Worm (Caenorhabditis elegans) whole organism, young adult: ENCODE measurements around the gene pro-2.
A peak's percentile ranks its signal among the peaks of the same experiment; 100 is the strongest.

Source experiments
- B0261.1 ChIP-seq: sonication (generic microtip); optimal IDR thresholded peaks from 2 replicates; lab custom pipeline; 2016; ENCODE audit warnings: mild to moderate bottlenecking, missing genetic modification characterization, moderate library complexity, missing compliant biosample characterization
- C17E4.6 ChIP-seq: fragments of 200-800 bp; sonication (Bioruptor generic); IDR thresholded peaks from 2 replicates; pipeline ENCODE4 v1.3.6; 2022; ENCODE audit warnings: missing genetic modification reagents, missing genetic modification characterization, missing compliant biosample characterization
- D2030.7 ChIP-seq: fragments of 200-800 bp; sonication (Bioruptor generic); IDR thresholded peaks from 2 replicates; pipeline ENCODE4 v1.3.6; 2022; ENCODE audit warnings: missing genetic modification reagents, missing genetic modification characterization, missing compliant biosample characterization
- F37B4.10 ChIP-seq: fragments of 200-800 bp; sonication (Bioruptor generic); IDR thresholded peaks from 2 replicates; pipeline ENCODE4 v1.3.6; 2022; ENCODE audit warnings: missing genetic modification characterization, missing compliant biosample characterization
- F39B2.1 ChIP-seq: fragments of 200-800 bp; sonication (Bioruptor generic); IDR thresholded peaks from 2 replicates; pipeline ENCODE4 v1.3.6; 2022; ENCODE audit warnings: missing genetic modification reagents, missing genetic modification characterization, missing compliant biosample characterization
- F55B11.4 ChIP-seq: sonication (generic microtip); optimal IDR thresholded peaks from 2 replicates; lab custom pipeline; 2016; ENCODE audit warnings: missing compliant biosample characterization, missing genetic modification characterization, borderline replicate concordance; ENCODE audit not compliant: insufficient read depth
- T26A5.8 ChIP-seq: sonication (generic microtip); optimal IDR thresholded peaks from 2 replicates; lab custom pipeline; 2016; ENCODE audit warnings: missing genetic modification characterization, missing compliant biosample characterization
- Y53G8AR.9 ChIP-seq: fragments of 200-800 bp; sonication (Bioruptor generic); conservative IDR thresholded peaks from 2 replicates; pipeline ENCODE4 v1.3.6; 2022; ENCODE audit warnings: missing genetic modification reagents, missing genetic modification characterization, missing compliant biosample characterization
- akir-1 ChIP-seq: fragments of 200-800 bp; sonication (Bioruptor generic); optimal IDR thresholded peaks from 2 replicates; lab custom pipeline; 2018; ENCODE audit warnings: mild to moderate bottlenecking, missing genetic modification characterization, moderate library complexity, missing compliant biosample characterization
- aptf-2 ChIP-seq: fragments of 200-800 bp; sonication (Bioruptor generic); conservative IDR thresholded peaks from 2 replicates; pipeline ENCODE4 v1.3.6; 2022; ENCODE audit warnings: missing genetic modification reagents, missing genetic modification characterization, missing compliant biosample characterization
- attf-6 ChIP-seq: fragments of 200-800 bp; sonication (Bioruptor generic); IDR thresholded peaks from 2 replicates; pipeline ENCODE4 v1.3.6; 2022; ENCODE audit warnings: missing genetic modification reagents, missing genetic modification characterization, missing compliant biosample characterization
- ccch-3 ChIP-seq: fragments of 200-800 bp; sonication (Bioruptor generic); optimal IDR thresholded peaks from 2 replicates; lab custom pipeline; 2018; ENCODE audit warnings: mild to moderate bottlenecking, missing genetic modification characterization, missing compliant biosample characterization
- cebp-2 ChIP-seq: fragments of 200-800 bp; sonication (Bioruptor generic); IDR thresholded peaks from 2 replicates; pipeline ENCODE4 v1.3.6; 2022; ENCODE audit warnings: missing genetic modification characterization, missing compliant biosample characterization
- ceh-27 ChIP-seq: fragments of 200-800 bp; sonication (Bioruptor generic); optimal IDR thresholded peaks from 2 replicates; lab custom pipeline; 2018; ENCODE audit warnings: mild to moderate bottlenecking, missing genetic modification characterization, moderate library complexity, missing compliant biosample characterization
- chd-7 ChIP-seq: sonication (generic microtip); optimal IDR thresholded peaks from 2 replicates; lab custom pipeline; 2016; ENCODE audit warnings: mild to moderate bottlenecking, missing genetic modification characterization, moderate library complexity, missing compliant biosample characterization
- die-1 ChIP-seq: sonication (generic microtip); optimal IDR thresholded peaks from 2 replicates; lab custom pipeline; 2016; ENCODE audit warnings: missing genotype, mild to moderate bottlenecking, missing genetic modification characterization, missing compliant biosample characterization
- dox-1 ChIP-seq: fragments of 200-800 bp; sonication (Bioruptor generic); IDR thresholded peaks from 2 replicates; pipeline ENCODE4 v1.3.6; 2022; ENCODE audit warnings: missing genetic modification reagents, missing genetic modification characterization, missing compliant biosample characterization
- ekl-4 ChIP-seq: fragments of 200-800 bp; sonication (Bioruptor generic); IDR thresholded peaks from 2 replicates; pipeline ENCODE4 v1.3.6; 2022; ENCODE audit warnings: missing genetic modification reagents, missing genetic modification characterization, missing compliant biosample characterization
- hmg-1.2 ChIP-seq: fragments of 200-800 bp; sonication (Bioruptor generic); IDR thresholded peaks from 2 replicates; pipeline ENCODE4 v1.3.6; 2022; ENCODE audit warnings: missing genetic modification reagents, missing genetic modification characterization, missing compliant biosample characterization
- lag-1 ChIP-seq: fragments of 200-800 bp; sonication (Bioruptor generic); IDR thresholded peaks from 2 replicates; pipeline ENCODE4 v1.3.6; 2022; ENCODE audit warnings: missing genetic modification reagents, missing genetic modification characterization, missing compliant biosample characterization
- lin-26 ChIP-seq: fragments of 200-800 bp; sonication (Bioruptor generic); IDR thresholded peaks from 2 replicates; pipeline ENCODE4 v1.3.6; 2022; ENCODE audit warnings: missing genetic modification reagents, missing genetic modification characterization, missing compliant biosample characterization
- lin-35 ChIP-seq, 3 experiments: fragments of 150-350 bp in 2 of 3; sonication (generic microtip) in 1 of 3; optimal IDR thresholded peaks; 2 replicates each; lab custom pipeline; 2014 to 2018; ENCODE audit warnings: missing biosample characterization in 3 of 3, missing genetic modification characterization in 3 of 3, missing genetic modification reagents in 3 of 3
- lin-40 ChIP-seq: sonication (generic microtip); optimal IDR thresholded peaks from 2 replicates; lab custom pipeline; 2016; ENCODE audit warnings: missing genetic modification characterization, mild to moderate bottlenecking, missing compliant biosample characterization, missing genotype, missing genetic modification reagents
- lin-54 ChIP-seq: fragments of 200-800 bp; sonication (Bioruptor generic); optimal IDR thresholded peaks from 2 replicates; lab custom pipeline; 2018; ENCODE audit warnings: mild to moderate bottlenecking, missing genetic modification characterization, missing compliant biosample characterization
- madf-10 ChIP-seq: sonication (generic microtip); optimal IDR thresholded peaks from 2 replicates; lab custom pipeline; 2016; ENCODE audit warnings: mild to moderate bottlenecking, missing genetic modification characterization, missing compliant biosample characterization
- madf-6 ChIP-seq: fragments of 200-800 bp; sonication (Bioruptor generic); IDR thresholded peaks from 2 replicates; pipeline ENCODE4 v1.3.6; 2022; ENCODE audit warnings: missing genetic modification reagents, missing genetic modification characterization, missing compliant biosample characterization
- mcd-1 ChIP-seq: fragments of 200-800 bp; sonication (Bioruptor generic); IDR thresholded peaks from 2 replicates; pipeline ENCODE4 v1.3.6; 2022; ENCODE audit warnings: missing genetic modification reagents, missing genetic modification characterization, missing compliant biosample characterization
- nfyb-1 ChIP-seq: fragments of 200-800 bp; sonication (Bioruptor generic); IDR thresholded peaks from 2 replicates; pipeline ENCODE4 v1.3.6; 2022; ENCODE audit warnings: missing genetic modification reagents, missing genetic modification characterization, missing compliant biosample characterization
- nhr-120 ChIP-seq: fragments of 200-800 bp; sonication (Bioruptor generic); IDR thresholded peaks from 2 replicates; pipeline ENCODE4 v1.3.6; 2022; ENCODE audit warnings: missing genetic modification characterization, missing compliant biosample characterization
- nhr-80 ChIP-seq: sonication (generic microtip); optimal IDR thresholded peaks from 2 replicates; lab custom pipeline; 2016; ENCODE audit warnings: missing genetic modification characterization, missing compliant biosample characterization
- nhr-90 ChIP-seq: sonication (generic microtip); optimal IDR thresholded peaks from 2 replicates; lab custom pipeline; 2016; ENCODE audit warnings: missing genotype, mild to moderate bottlenecking, missing genetic modification characterization, missing compliant biosample characterization
- pbrm-1 ChIP-seq: fragments of 200-800 bp; sonication (Bioruptor generic); IDR thresholded peaks from 2 replicates; pipeline ENCODE4 v1.3.6; 2022; ENCODE audit warnings: missing genetic modification reagents, missing genetic modification characterization, missing compliant biosample characterization
- rpc-1 ChIP-seq, 2 experiments: fragments of 150-350 bp in 1 of 2; sonication (generic microtip) in 1 of 2; optimal IDR thresholded peaks; 2 replicates each; lab custom pipeline; 2014 to 2018; ENCODE audit warnings: missing biosample characterization in 1 of 2, missing genetic modification characterization in 1 of 2, missing genetic modification reagents in 1 of 2, missing genotype in 1 of 2
- snpc-1.1 ChIP-seq: sonication (generic microtip); optimal IDR thresholded peaks from 2 replicates; lab custom pipeline; 2017; ENCODE audit warnings: missing genetic modification characterization, mild to moderate bottlenecking, missing compliant biosample characterization, antibody characterized with exemption, moderate library complexity, missing genotype, missing genetic modification reagents; ENCODE audit not compliant: insufficient read depth
- snpc-3.4 ChIP-seq: sonication (generic microtip); optimal IDR thresholded peaks from 2 replicates; lab custom pipeline; 2017; ENCODE audit warnings: missing genetic modification characterization, mild to moderate bottlenecking, missing compliant biosample characterization, antibody characterized with exemption, moderate library complexity, missing genotype, missing genetic modification reagents
- snpc-4 ChIP-seq, 5 experiments: fragments of 150-350 bp in 1 of 5; sonication (generic microtip) in 4 of 5; optimal IDR thresholded peaks; 2 replicates each; lab custom pipeline; 2014 to 2018; ENCODE audit warnings: missing genetic modification characterization in 5 of 5, missing biosample characterization in 3 of 5, antibody characterized with exemption in 2 of 5, mild to moderate bottlenecking in 2 of 5, missing compliant biosample characterization in 2 of 5, missing genotype in 2 of 5, moderate library complexity in 2 of 5, missing genetic modification reagents in 1 of 5
- sptf-2 ChIP-seq: fragments of 200-800 bp; sonication (Bioruptor generic); optimal IDR thresholded peaks from 2 replicates; lab custom pipeline; 2018; ENCODE audit warnings: mild to moderate bottlenecking, missing genetic modification characterization, missing compliant biosample characterization
- tbp1 ChIP-seq: fragments of 200-800 bp; sonication (Bioruptor generic); optimal IDR thresholded peaks from 2 replicates; lab custom pipeline; 2018; ENCODE audit warnings: mild to moderate bottlenecking, missing genetic modification characterization, missing compliant biosample characterization
- unc-130 ChIP-seq: sonication (generic microtip); optimal IDR thresholded peaks from 2 replicates; lab custom pipeline; 2016; ENCODE audit warnings: missing genetic modification reagents, missing genetic modification characterization, missing compliant biosample characterization
- ztf-25 ChIP-seq: fragments of 200-800 bp; sonication (Bioruptor generic); IDR thresholded peaks from 2 replicates; pipeline ENCODE4 v1.3.6; 2022; ENCODE audit warnings: missing genetic modification reagents, missing genetic modification characterization, missing compliant biosample characterization
- ztf-26 ChIP-seq: sonication (generic microtip); optimal IDR thresholded peaks from 2 replicates; lab custom pipeline; 2017; ENCODE audit warnings: missing genetic modification characterization, missing compliant biosample characterization
- ztf-28 ChIP-seq: fragments of 200-800 bp; sonication (Bioruptor generic); IDR thresholded peaks from 2 replicates; pipeline ENCODE4 v1.3.6; 2022; ENCODE audit warnings: missing genetic modification reagents, missing genetic modification characterization, missing compliant biosample characterization

The pro-2 gene

DNA sequence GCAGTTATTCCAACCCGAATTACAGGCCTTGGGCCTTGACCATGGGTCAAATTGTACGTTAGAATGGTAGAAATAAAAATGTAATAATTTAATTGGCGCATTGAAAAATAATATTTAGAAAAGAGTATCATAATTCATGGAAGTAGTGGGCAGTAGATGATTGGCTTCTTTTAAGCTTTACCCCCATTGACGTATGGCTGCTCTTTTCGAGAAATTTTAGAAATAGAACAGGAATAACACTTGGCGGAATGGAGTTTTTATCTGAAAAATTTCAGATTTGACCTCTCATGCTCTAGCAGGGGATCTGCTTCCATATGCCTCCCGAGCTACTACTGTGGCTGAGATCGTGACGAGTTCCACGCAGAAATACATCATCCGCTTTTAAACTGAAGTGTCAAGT is 36.2 kb downstream of the pro-2 start, which contains the start of gene gcy-4:
TSS of gene gcy-4 (minus strand) at position 101 of the 400 bp plus-strand sequence.
- TF ChIP-seq F39B2.1 (GFP tag; lab: Robert Waterston, UW) (no peak), ceh-27 (GFP tag; lab: Kevin White, UChicago) (no peak), aptf-2 (no peak), pbrm-1 (GFP tag; lab: Robert Waterston, UW) (no peak), ccch-3 (GFP tag; lab: Kevin White, UChicago) (no peak), F55B11.4 (tag; lab: Kevin White, UChicago) (no peak), D2030.7 (GFP tag; lab: Robert Waterston, UW) (no peak), C17E4.6 (GFP tag; lab: Robert Waterston, UW) (no peak), nhr-90 (tag; lab: Kevin White, UChicago) (no peak), attf-6 (GFP tag; lab: Robert Waterston, UW) (no peak), cebp-2 (GFP tag; lab: Robert Waterston, UW) (no peak), lag-1 (no peak), chd-7 (tag; lab: Kevin White, UChicago) (no peak), ekl-4 (GFP tag; lab: Robert Waterston, UW) (no peak), F37B4.10 (GFP tag; lab: Robert Waterston, UW) (no peak), lin-54 (no peak), Y53G8AR.9 (GFP tag; lab: Robert Waterston, UW) (no peak), nhr-120 (GFP tag; lab: Robert Waterston, UW) (no peak), akir-1 (GFP tag; lab: Kevin White, UChicago) (no peak)

DNA sequence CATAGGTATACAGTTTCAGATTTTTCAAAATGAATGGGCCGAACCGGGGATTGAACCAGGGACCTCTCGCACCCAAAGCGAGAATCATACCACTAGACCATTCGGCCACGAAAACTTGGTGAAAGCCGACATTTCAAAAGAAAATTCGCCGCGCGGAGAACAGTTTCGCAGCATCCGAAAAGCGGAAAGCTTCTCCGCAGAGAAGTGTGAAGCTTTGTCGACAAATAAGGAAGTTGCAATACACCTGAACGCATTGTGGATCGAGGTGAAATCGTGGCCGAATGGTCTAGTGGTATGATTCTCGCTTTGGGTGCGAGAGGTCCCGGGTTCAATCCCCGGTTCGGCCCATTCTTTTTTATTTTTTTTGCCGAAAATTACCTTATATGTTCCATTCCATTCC is 40.2 kb downstream of the pro-2 start:
- TF ChIP-seq hmg-1.2 (GFP tag; lab: Robert Waterston, UW) (peak; percentile 47), ztf-26 (tag; lab: Kevin White, UChicago) (peak; percentile 21), dox-1 (GFP tag; lab: Robert Waterston, UW) (0 out of 2 replicates have a peak, but pooled peaks have one; percentile 52), D2030.7 (GFP tag; lab: Robert Waterston, UW) (peak; percentile 57; the same call in 1 of the 2 replicates), rpc-1 (optimal IDR thresholded peaks at IDR 0.05; lab: Kevin White, UChicago) (peak; percentile 52), rpc-1 (tag; optimal IDR thresholded peaks at IDR 0.05; lab: Kevin White, UChicago) (peak; percentile 74), lin-26 (GFP tag; lab: Robert Waterston, UW) (peak; percentile 69; the same call in 1 of the 2 replicates), B0261.1 (peak; percentile 61), pbrm-1 (GFP tag; lab: Robert Waterston, UW) (peak; percentile 51; the same call in 1 of the 2 replicates), ztf-28 (GFP tag; lab: Robert Waterston, UW) (0 out of 2 replicates have a peak, but pooled peaks have one; percentile 16), die-1 (tag; lab: Kevin White, UChicago) (peak; percentile 19), tbp1 (GFP tag; lab: Kevin White, UChicago) (peak; percentile 85), madf-6 (GFP tag; lab: Robert Waterston, UW) (peak; percentile 31; the same call in 1 of the 2 replicates)
- TF ChIP-seq, all 124 proteins: peak for 12; not testable (repeated sequence) for 112

ce11 chrII:10303663-10304115 is 41.2 kb downstream of the pro-2 start, which contains the start of gene vha-9:
Gene vha-9, minus strand, starts transcription at chrII:10303713.
- peak; percentile 59 for TF ChIP-seq mcd-1
- peak; percentile 27 for TF ChIP-seq madf-10 (tag; lab: Kevin White, UChicago)
- no peak for TF ChIP-seq sptf-2
- TF ChIP-seq nhr-80 (tag; lab: Kevin White, UChicago) = peak; percentile 32
- TF ChIP-seq lin-54 = peak; percentile 63
- peak; percentile 44 for TF ChIP-seq lin-40
- no peak for TF ChIP-seq snpc-1.1 (tag; lab: Kevin White, UChicago)
- no peak for TF ChIP-seq ztf-25 (GFP tag; lab: Robert Waterston, UW)
- TF ChIP-seq unc-130 (GFP tag; lab: Kevin White, UChicago) = no peak
- peak; percentile 52 for TF ChIP-seq snpc-3.4 (tag; lab: Kevin White, UChicago)
- TF ChIP-seq pbrm-1 (GFP tag; lab: Robert Waterston, UW) = peak; percentile 40; the same call in 1 of the 2 replicates
- peak; percentile 64 for TF ChIP-seq madf-6 (GFP tag; lab: Robert Waterston, UW)
- TF ChIP-seq B0261.1 = peak; percentile 26
- peak; percentile 46; the same call in 1 of the 2 replicates for TF ChIP-seq nfyb-1
- no peak for TF ChIP-seq snpc-4 (GFP tag; optimal IDR thresholded peaks at IDR 0.05; lab: Kevin White, UChicago)
- peak in 1 of 4 experiments; percentile 37 for TF ChIP-seq snpc-4 (tag; optimal IDR thresholded peaks at IDR 0.05; lab: Kevin White, UChicago)
- TF ChIP-seq lin-35 (GFP tag; optimal IDR thresholded peaks at IDR 0.05; lab: Kevin White, UChicago) = peak in 1 of 3 experiments; percentile 26
- TF ChIP-seq dox-1 (GFP tag; lab: Robert Waterston, UW) = peak; percentile 57; the same call in 1 of the 2 replicates
- TF ChIP-seq T26A5.8 (tag; lab: Kevin White, UChicago) = no peak
- peak; percentile 33 for TF ChIP-seq rpc-1 (optimal IDR thresholded peaks at IDR 0.05; lab: Kevin White, UChicago)
- no peak for TF ChIP-seq rpc-1 (tag; optimal IDR thresholded peaks at IDR 0.05; lab: Kevin White, UChicago)
- no peak for TF ChIP-seq nhr-120 (GFP tag; lab: Robert Waterston, UW)
